Fruit fly (Drosophila melanogaster) whole organism, embryonic: ENCODE measurements around the gene CG7810.
A peak's percentile ranks its signal among the peaks of the same experiment; 100 is the strongest.

ENCODE experiments used
- Abd-B ChIP-seq: fragments of 200-800 bp; sonication (Bioruptor generic); optimal IDR thresholded peaks from 2 replicates; lab custom pipeline; 2018; ENCODE audit warnings: missing biosample characterization, mild to moderate bottlenecking, missing genetic modification characterization, moderate library complexity
- Aef1 ChIP-seq: fragments of 200-800 bp; sonication (Bioruptor generic); IDR thresholded peaks from 3 replicates; pipeline ENCODE4 v1.3.6; 2022; ENCODE audit warnings: missing biosample characterization, missing genetic modification characterization
- CG10565 ChIP-seq: fragments of 200-800 bp; sonication (Bioruptor generic); optimal IDR thresholded peaks from 3 replicates; lab custom pipeline; 2016; ENCODE audit warnings: missing biosample characterization, mild to moderate bottlenecking, missing genetic modification characterization
- CG10654 ChIP-seq: fragments of 200-800 bp; sonication (Bioruptor generic); optimal IDR thresholded peaks from 2 replicates; lab custom pipeline; 2016; ENCODE audit warnings: missing biosample characterization, missing genetic modification characterization
- CG14710 ChIP-seq: fragments of 200-800 bp; sonication (Bioruptor generic); optimal IDR thresholded peaks from 3 replicates; lab custom pipeline; 2019; ENCODE audit warnings: missing biosample characterization, mild to moderate bottlenecking, missing genetic modification characterization, moderate library complexity
- CG17802 ChIP-seq: fragments of 200-800 bp; sonication (Bioruptor generic); optimal IDR thresholded peaks from 2 replicates; lab custom pipeline; 2018; ENCODE audit warnings: missing biosample characterization, mild to moderate bottlenecking, missing genetic modification characterization, moderate library complexity
- CG17829 ChIP-seq: fragments of 200-800 bp; optimal IDR thresholded peaks from 2 replicates; lab custom pipeline; 2019; ENCODE audit warnings: missing biosample characterization, mild to moderate bottlenecking, missing genetic modification characterization, moderate library complexity
- CG1792 ChIP-seq: fragments of 200-800 bp; sonication (Bioruptor generic); optimal IDR thresholded peaks from 2 replicates; lab custom pipeline; 2016; ENCODE audit warnings: missing biosample characterization, missing genetic modification characterization
- CG2199 ChIP-seq: fragments of 200-800 bp; sonication (Bioruptor generic); IDR thresholded peaks from 3 replicates; pipeline ENCODE4 v1.3.6; 2022; ENCODE audit warnings: missing biosample characterization, missing genetic modification characterization
- CG30431 ChIP-seq: fragments of 200-800 bp; sonication (Bioruptor generic); optimal IDR thresholded peaks from 2 replicates; lab custom pipeline; 2017; ENCODE audit warnings: missing biosample characterization, missing genetic modification characterization
- CG31441 ChIP-seq: fragments of 200-800 bp; sonication (Bioruptor generic); IDR thresholded peaks from 2 replicates; pipeline ENCODE4 v1.3.6; 2022; ENCODE audit warnings: missing biosample characterization, missing genetic modification characterization
- CG34224 ChIP-seq: fragments of 200-800 bp; sonication (Bioruptor generic); IDR thresholded peaks from 3 replicates; pipeline ENCODE4 v1.3.6; 2022; ENCODE audit warnings: missing biosample characterization, missing genetic modification characterization; ENCODE audit not compliant: partially characterized antibody
- CG4730 ChIP-seq: fragments of 200-800 bp; sonication (Bioruptor generic); IDR thresholded peaks from 2 replicates; pipeline ENCODE4 v1.3.6; 2022; ENCODE audit warnings: missing biosample characterization, missing genetic modification characterization
- CG6765 ChIP-seq: fragments of 200-800 bp; sonication (Bioruptor generic); optimal IDR thresholded peaks from 3 replicates; lab custom pipeline; 2017; ENCODE audit warnings: missing biosample characterization, mild to moderate bottlenecking, missing genetic modification characterization
- CG7928 ChIP-seq: fragments of 200-800 bp; sonication (Bioruptor generic); optimal IDR thresholded peaks from 2 replicates; lab custom pipeline; 2017; ENCODE audit warnings: missing biosample characterization, mild to moderate bottlenecking, missing genetic modification characterization
- CG9609 ChIP-seq: fragments of 200-800 bp; sonication (Bioruptor generic); optimal IDR thresholded peaks from 3 replicates; lab custom pipeline; 2016; ENCODE audit warnings: missing biosample characterization, missing genetic modification characterization
- CG9727 ChIP-seq: fragments of 200-800 bp; sonication (Bioruptor generic); optimal IDR thresholded peaks from 3 replicates; lab custom pipeline; 2017; ENCODE audit warnings: missing biosample characterization, mild to moderate bottlenecking, missing genetic modification characterization
- CG9797 ChIP-seq: fragments of 200-800 bp; sonication (Bioruptor generic); optimal IDR thresholded peaks from 3 replicates; lab custom pipeline; 2018; ENCODE audit warnings: missing biosample characterization, mild to moderate bottlenecking, missing genetic modification characterization
- Dfd ChIP-seq, 2 experiments: fragments of >200 bp; optimal IDR thresholded peaks; 2 replicates each; lab custom pipeline; 2017; ENCODE audit warnings: missing biosample characterization in 2 of 2, missing genetic modification characterization in 2 of 2
- Dp ChIP-seq: fragments of 200-800 bp; sonication (Bioruptor generic); optimal IDR thresholded peaks from 2 replicates; lab custom pipeline; 2018; ENCODE audit warnings: missing biosample characterization, mild to moderate bottlenecking, missing genetic modification characterization, moderate library complexity
- HHEX ChIP-seq: fragments of 200-800 bp; sonication (Bioruptor generic); optimal IDR thresholded peaks from 3 replicates; lab custom pipeline; 2017; ENCODE audit warnings: missing biosample characterization, mild to moderate bottlenecking, missing genetic modification characterization, missing genetic modification reagents
- Hand ChIP-seq: fragments of 200-800 bp; sonication (Bioruptor generic); optimal IDR thresholded peaks from 2 replicates; lab custom pipeline; 2017; ENCODE audit warnings: mild to moderate bottlenecking, missing biosample characterization, missing genetic modification reagents, missing genetic modification characterization
- HmgD ChIP-seq: fragments of 200-800 bp; sonication (Bioruptor generic); optimal IDR thresholded peaks from 3 replicates; lab custom pipeline; 2016; ENCODE audit warnings: missing biosample characterization, missing genetic modification characterization
- Lpt ChIP-seq: fragments of >200 bp; optimal IDR thresholded peaks from 2 replicates; lab custom pipeline; 2018; ENCODE audit warnings: missing biosample characterization, missing genetic modification characterization
- MESR4 ChIP-seq: fragments of 200-800 bp; sonication (Bioruptor generic); optimal IDR thresholded peaks from 2 replicates; lab custom pipeline; 2018; ENCODE audit warnings: missing biosample characterization, mild to moderate bottlenecking, missing genetic modification characterization, moderate library complexity
- Pdp1 ChIP-seq, 2 experiments: fragments of 200-800 bp; sonication (Bioruptor generic); optimal IDR thresholded peaks; 3 replicates each; lab custom pipeline; 2016; ENCODE audit warnings: missing biosample characterization in 2 of 2, missing genetic modification characterization in 2 of 2, mild to moderate bottlenecking in 1 of 2, moderate library complexity in 1 of 2
- Rfx ChIP-seq: fragments of 200-800 bp; sonication (Bioruptor generic); IDR thresholded peaks from 2 replicates; pipeline ENCODE4 v1.3.6; 2022; ENCODE audit warnings: missing biosample characterization, missing genetic modification characterization
- Spps ChIP-seq: fragments of 200-800 bp; sonication (Bioruptor generic); optimal IDR thresholded peaks from 2 replicates; lab custom pipeline; 2018; ENCODE audit warnings: missing biosample characterization, mild to moderate bottlenecking, missing genetic modification characterization
- Ssrp ChIP-seq: fragments of 200-800 bp; sonication (Bioruptor generic); optimal IDR thresholded peaks from 2 replicates; lab custom pipeline; 2018; ENCODE audit warnings: missing biosample characterization, mild to moderate bottlenecking, missing genetic modification characterization, moderate library complexity
- ab ChIP-seq: fragments of 200-800 bp; sonication (Bioruptor generic); optimal IDR thresholded peaks from 2 replicates; lab custom pipeline; 2016; ENCODE audit warnings: missing biosample characterization, missing genetic modification characterization
- ase ChIP-seq: fragments of 200-800 bp; sonication (Bioruptor generic); IDR thresholded peaks from 3 replicates; pipeline ENCODE4 v1.3.6; 2022; ENCODE audit warnings: missing biosample characterization, missing genetic modification characterization
- ash1 ChIP-seq: fragments of 200-800 bp; sonication (Bioruptor generic); optimal IDR thresholded peaks from 2 replicates; lab custom pipeline; 2018; ENCODE audit warnings: missing biosample characterization, mild to moderate bottlenecking, missing genetic modification characterization
- ato ChIP-seq: fragments of 200-800 bp; sonication (Bioruptor generic); IDR thresholded peaks from 2 replicates; pipeline ENCODE4 v1.3.6; 2022; ENCODE audit warnings: missing biosample characterization, missing genetic modification characterization; ENCODE audit not compliant: partially characterized antibody
- bowl ChIP-seq: fragments of 200-800 bp; sonication (Bioruptor generic); IDR thresholded peaks from 2 replicates; pipeline ENCODE4 v1.3.6; 2022; ENCODE audit warnings: missing biosample characterization, missing genetic modification characterization
- cad ChIP-seq: fragments of >200 bp; optimal IDR thresholded peaks from 2 replicates; lab custom pipeline; 2017; ENCODE audit warnings: missing biosample characterization, missing genetic modification characterization
- crc ChIP-seq: fragments of 200-800 bp; sonication (Bioruptor generic); optimal IDR thresholded peaks from 2 replicates; lab custom pipeline; 2016; ENCODE audit warnings: missing biosample characterization, missing genetic modification characterization
- crp ChIP-seq, 2 experiments: fragments of 200-800 bp; sonication (Bioruptor generic); optimal IDR thresholded peaks; 2 replicates in 1 of 2; 3 replicates in 1 of 2; lab custom pipeline; 2017; ENCODE audit warnings: missing biosample characterization in 2 of 2, missing genetic modification characterization in 2 of 2, mild to moderate bottlenecking in 1 of 2, moderate library complexity in 1 of 2
- dan ChIP-seq: fragments of 200-800 bp; sonication (Bioruptor generic); IDR thresholded peaks from 2 replicates; pipeline ENCODE4 v1.3.6; 2022; ENCODE audit warnings: missing biosample characterization, missing genetic modification characterization
- en ChIP-seq: fragments of 200-800 bp; sonication (Bioruptor generic); optimal IDR thresholded peaks from 2 replicates; lab custom pipeline; 2016; ENCODE audit warnings: missing biosample characterization, missing genetic modification characterization
- fd96Cb ChIP-seq: fragments of 200-800 bp; sonication (Bioruptor generic); optimal IDR thresholded peaks from 2 replicates; lab custom pipeline; 2018; ENCODE audit warnings: missing biosample characterization, mild to moderate bottlenecking, missing genetic modification characterization, moderate library complexity
- jigr1 ChIP-seq: fragments of 200-800 bp; sonication (Bioruptor generic); IDR thresholded peaks from 3 replicates; pipeline ENCODE4 v1.3.6; 2022; ENCODE audit warnings: missing biosample characterization, missing genetic modification characterization
- lilli ChIP-seq: fragments of 200-800 bp; sonication (Bioruptor generic); optimal IDR thresholded peaks from 3 replicates; lab custom pipeline; 2016; ENCODE audit warnings: missing biosample characterization, missing genetic modification characterization
- nerfin-2 ChIP-seq: fragments of 200-800 bp; sonication (Bioruptor generic); IDR thresholded peaks from 2 replicates; pipeline ENCODE4 v1.3.6; 2022; ENCODE audit warnings: missing biosample characterization, missing genetic modification characterization; ENCODE audit not compliant: partially characterized antibody
- onecut ChIP-seq: fragments of 200-800 bp; sonication (Bioruptor generic); IDR thresholded peaks from 2 replicates; pipeline ENCODE4 v1.3.6; 2022; ENCODE audit warnings: missing biosample characterization, missing genetic modification characterization
- pan ChIP-seq, 4 experiments: fragments of >200 bp in 3 of 4; fragments of 200-800 bp in 1 of 4; sonication (Bioruptor generic) in 1 of 4; optimal IDR thresholded peaks in 3 of 4; IDR thresholded peaks in 1 of 4; 2 replicates each; pipeline versions ENCODE4 v1.3.6 to Lab custom; 2017 to 2022; ENCODE audit warnings: missing biosample characterization in 2 of 4, missing genetic modification characterization in 2 of 4, mixed read lengths in 1 of 4
- prd ChIP-seq, 3 experiments: fragments of >200 bp in 2 of 3; fragments of 200-800 bp in 1 of 3; sonication (Bioruptor generic) in 1 of 3; optimal IDR thresholded peaks in 2 of 3; IDR thresholded peaks in 1 of 3; 2 replicates in 2 of 3; 3 replicates in 1 of 3; pipeline versions ENCODE4 v1.3.6 to Lab custom; 2017 to 2022; ENCODE audit warnings: missing biosample characterization in 1 of 3, missing genetic modification characterization in 1 of 3
- sens ChIP-seq: fragments of 200-800 bp; sonication (Bioruptor generic); peaks from one replicate; lab custom pipeline; 2016; ENCODE audit warnings: missing biosample characterization, missing genetic modification characterization
- slp2 ChIP-seq: fragments of 200-800 bp; sonication (Bioruptor generic); optimal IDR thresholded peaks from 2 replicates; lab custom pipeline; 2016; ENCODE audit warnings: missing biosample characterization, missing genetic modification characterization
- tgo ChIP-seq: fragments of 200-800 bp; sonication (Bioruptor generic); IDR thresholded peaks from 3 replicates; pipeline ENCODE4 v1.3.6; 2022; ENCODE audit warnings: missing biosample characterization, missing genetic modification characterization
- wdn ChIP-seq: fragments of 200-800 bp; sonication (Bioruptor generic); IDR thresholded peaks from 2 replicates; pipeline ENCODE4 v1.3.6; 2022; ENCODE audit warnings: missing biosample characterization, missing genetic modification characterization

CG7810 gene

dm6 chr2L:8266145-8266544 lies 44.9 kb downstream of the CG7810 start (continued):
- TF ChIP-seq lilli (GFP tag; lab: Kevin White, UChicago) (no peak), HmgD (GFP tag; lab: Kevin White, UChicago) (no peak), fd96Cb (peak; percentile 66), CG17829 (tag; lab: Kevin White, UChicago) (peak; percentile 47), CG7928 (GFP tag; lab: Kevin White, UChicago) (no peak), CG31441 (GFP tag; lab: Robert Waterston, UW) (peak; percentile 83), Pdp1 (GFP tag; optimal IDR thresholded peaks at IDR 0.05; lab: Kevin White, UChicago) (no peak), crp (GFP tag; optimal IDR thresholded peaks at IDR 0.05; lab: Kevin White, UChicago) (peak in 1 of 2 experiments; percentile 4), HHEX (GFP tag; lab: Kevin White, UChicago) (peak; percentile 55), nerfin-2 (GFP tag; lab: Robert Waterston, UW) (no peak), sens (GFP tag; lab: Kevin White, UChicago) (no peak), CG9797 (GFP tag; lab: Kevin White, UChicago) (no peak), bowl (no peak), ash1 (no peak), crc (GFP tag; lab: Kevin White, UChicago) (no peak), CG10654 (GFP tag; lab: Kevin White, UChicago) (peak; percentile 40), Rfx (GFP tag; lab: Robert Waterston, UW) (peak; percentile 36; the same call in 1 of the 2 replicates), ato (GFP tag; lab: Robert Waterston, UW) (no peak), onecut (GFP tag; lab: Robert Waterston, UW) (peak; percentile 47), tgo (GFP tag; lab: Robert Waterston, UW) (peak; percentile 63; the same call in 2 of the 3 replicates), CG34224 (GFP tag; lab: Robert Waterston, UW) (no peak), CG30431 (GFP tag; lab: Kevin White, UChicago) (no peak), slp2 (GFP tag; lab: Kevin White, UChicago) (no peak), Aef1 (GFP tag; lab: Robert Waterston, UW) (peak; percentile 43; the same call in 1 of the 3 replicates), CG17802 (tag; lab: Kevin White, UChicago) (no peak), CG2199 (GFP tag; lab: Robert Waterston, UW) (no peak), Dp (GFP tag; lab: Kevin White, UChicago) (no peak), CG9727 (GFP tag; lab: Kevin White, UChicago) (peak; percentile 35), prd (optimal IDR thresholded peaks at IDR 0.05; lab: Kevin White, UChicago) (no peak), prd (GFP tag; IDR thresholded peaks at IDR 0.05; lab: Robert Waterston, UW) (peak; percentile 60), cad (no peak), Dfd (GFP tag; optimal IDR thresholded peaks at IDR 0.05; lab: Kevin White, UChicago) (no peak), Abd-B (GFP tag; lab: Kevin White, UChicago) (peak; percentile 41), CG6765 (GFP tag; lab: Kevin White, UChicago) (peak; percentile 31), wdn (no peak), MESR4 (GFP tag; lab: Kevin White, UChicago) (no peak), ase (GFP tag; lab: Robert Waterston, UW) (no peak; the same call in 2 of the 3 replicates), CG4730 (no peak), Ssrp (peak; percentile 72), en (no peak), CG1792 (no peak), dan (GFP tag; lab: Robert Waterston, UW) (no peak), ab (no peak), CG9609 (no peak), pan (optimal IDR thresholded peaks at IDR 0.05; lab: Kevin White, UChicago) (no peak), pan (GFP tag; optimal IDR thresholded peaks at IDR 0.05 in 1 of 2, IDR thresholded peaks at IDR 0.05 in 1 of 2) (peak in 1 of 2 experiments; percentile 74), CG14710 (tag; lab: Kevin White, UChicago) (peak; percentile 30), Spps (tag; lab: Kevin White, UChicago) (no peak), Lpt (GFP tag; lab: Kevin White, UChicago) (no peak), jigr1 (GFP tag; lab: Robert Waterston, UW) (no peak), Hand (no peak), CG10565 (no peak)
